Fruit fly (Drosophila melanogaster) whole organism, embryonic: ENCODE measurements around the gene Cbp20.

ENCODE experiments used
- Bdp1 ChIP-seq: fragments of 200-800 bp; sonication (Bioruptor generic); optimal IDR thresholded peaks from 3 replicates; lab custom pipeline; 2016; ENCODE audit warnings: missing biosample characterization, missing genetic modification characterization
- CG1024 ChIP-seq: fragments of 200-800 bp; sonication (Bioruptor generic); IDR thresholded peaks from 2 replicates; pipeline ENCODE4 v1.3.6; 2022; ENCODE audit warnings: missing biosample characterization, missing genetic modification characterization
- CG10565 ChIP-seq: fragments of 200-800 bp; sonication (Bioruptor generic); optimal IDR thresholded peaks from 3 replicates; lab custom pipeline; 2016; ENCODE audit warnings: missing biosample characterization, mild to moderate bottlenecking, missing genetic modification characterization
- CG10959 ChIP-seq: fragments of 200-800 bp; sonication (Bioruptor generic); IDR thresholded peaks from 2 replicates; pipeline ENCODE4 v1.3.6; 2022; ENCODE audit warnings: missing biosample characterization, missing genetic modification characterization
- CG11504 ChIP-seq: fragments of 200-800 bp; sonication (Bioruptor generic); optimal IDR thresholded peaks from 3 replicates; lab custom pipeline; 2019; ENCODE audit warnings: missing biosample characterization, mild to moderate bottlenecking, missing genetic modification characterization, moderate library complexity
- CG12155 ChIP-seq: fragments of 200-800 bp; sonication (Bioruptor generic); optimal IDR thresholded peaks from 3 replicates; lab custom pipeline; 2016; ENCODE audit warnings: missing biosample characterization, missing genetic modification characterization
- CG13123 ChIP-seq: fragments of 200-800 bp; sonication (Bioruptor generic); optimal IDR thresholded peaks from 2 replicates; lab custom pipeline; 2016; ENCODE audit warnings: missing biosample characterization, missing genetic modification characterization
- CG13624 ChIP-seq: fragments of 200-800 bp; sonication (Bioruptor generic); optimal IDR thresholded peaks from 2 replicates; lab custom pipeline; 2016; ENCODE audit warnings: missing biosample characterization, missing genetic modification characterization
- CG14050 ChIP-seq: fragments of 200-800 bp; sonication (Bioruptor generic); IDR thresholded peaks from 3 replicates; pipeline ENCODE4 v1.3.6; 2022; ENCODE audit warnings: missing biosample characterization, missing genetic modification characterization
- CG15601 ChIP-seq: fragments of 200-800 bp; sonication (Bioruptor generic); optimal IDR thresholded peaks from 3 replicates; lab custom pipeline; 2019; ENCODE audit warnings: missing biosample characterization, mild to moderate bottlenecking, missing genetic modification characterization, moderate library complexity
- CG18599 ChIP-seq: fragments of 200-800 bp; sonication (Bioruptor generic); optimal IDR thresholded peaks from 3 replicates; lab custom pipeline; 2017; ENCODE audit warnings: missing biosample characterization, missing genetic modification characterization, mild to moderate bottlenecking, moderate library complexity, missing genetic modification reagents
- CG34376 ChIP-seq: fragments of 200-800 bp; sonication (Bioruptor generic); optimal IDR thresholded peaks from 2 replicates; lab custom pipeline; 2018; ENCODE audit warnings: missing biosample characterization, mild to moderate bottlenecking, missing genetic modification characterization
- CG4328 ChIP-seq: fragments of 200-800 bp; sonication (Bioruptor generic); optimal IDR thresholded peaks from 3 replicates; lab custom pipeline; 2017; ENCODE audit warnings: missing biosample characterization, missing genetic modification reagents, missing genetic modification characterization
- CG4820 ChIP-seq: fragments of 200-800 bp; sonication (Bioruptor generic); optimal IDR thresholded peaks from 3 replicates; lab custom pipeline; 2016; ENCODE audit warnings: missing biosample characterization, missing genetic modification characterization
- CG6272 ChIP-seq: fragments of 200-800 bp; sonication (Bioruptor generic); IDR thresholded peaks from 2 replicates; pipeline ENCODE4 v1.3.6; 2022; ENCODE audit warnings: missing biosample characterization, missing genetic modification characterization
- CG7928 ChIP-seq: fragments of 200-800 bp; sonication (Bioruptor generic); optimal IDR thresholded peaks from 2 replicates; lab custom pipeline; 2017; ENCODE audit warnings: missing biosample characterization, mild to moderate bottlenecking, missing genetic modification characterization
- CG8765 ChIP-seq: fragments of 200-800 bp; sonication (Bioruptor generic); IDR thresholded peaks from 2 replicates; pipeline ENCODE4 v1.3.6; 2022; ENCODE audit warnings: missing biosample characterization, missing genetic modification characterization
- CG9609 ChIP-seq: fragments of 200-800 bp; sonication (Bioruptor generic); optimal IDR thresholded peaks from 3 replicates; lab custom pipeline; 2016; ENCODE audit warnings: missing biosample characterization, missing genetic modification characterization
- D ChIP-seq, 2 experiments: fragments of 200-800 bp in 1 of 2; fragments of >200 bp in 1 of 2; sonication (Bioruptor generic) in 1 of 2; optimal IDR thresholded peaks; 2 replicates in 1 of 2; 3 replicates in 1 of 2; lab custom pipeline; 2017; ENCODE audit warnings: mild to moderate bottlenecking in 1 of 2, missing biosample characterization in 1 of 2, missing genetic modification characterization in 1 of 2, missing genetic modification reagents in 1 of 2
- Doc3 ChIP-seq: fragments of 200-800 bp; sonication (Bioruptor generic); IDR thresholded peaks from 3 replicates; pipeline ENCODE4 v1.3.6; 2022; ENCODE audit warnings: missing biosample characterization, missing genetic modification characterization; ENCODE audit not compliant: partially characterized antibody
- ERR ChIP-seq: fragments of 200-800 bp; sonication (Bioruptor generic); optimal IDR thresholded peaks from 2 replicates; lab custom pipeline; 2016; ENCODE audit warnings: missing biosample characterization, missing genetic modification characterization
- Fer1 ChIP-seq: fragments of 200-800 bp; sonication (Bioruptor generic); optimal IDR thresholded peaks from 2 replicates; lab custom pipeline; 2017; ENCODE audit warnings: missing biosample characterization, mild to moderate bottlenecking, missing genetic modification characterization
- H15 ChIP-seq: fragments of 200-800 bp; sonication (Bioruptor generic); IDR thresholded peaks from 3 replicates; pipeline ENCODE4 v1.3.6; 2022; ENCODE audit warnings: missing biosample characterization, missing genetic modification characterization
- Med ChIP-seq: fragments of 200-800 bp; sonication (Bioruptor generic); peaks from one replicate; lab custom pipeline; 2016; ENCODE audit warnings: missing biosample characterization, missing genetic modification characterization, mild to moderate bottlenecking, inconsistent platforms, moderate library complexity
- NC2α ChIP-seq: fragments of 200-800 bp; sonication (Bioruptor generic); optimal IDR thresholded peaks from 2 replicates; lab custom pipeline; 2016; ENCODE audit warnings: missing biosample characterization, missing genetic modification characterization
- NC2β ChIP-seq: fragments of 200-800 bp; sonication (Bioruptor generic); optimal IDR thresholded peaks from 2 replicates; lab custom pipeline; 2016; ENCODE audit warnings: missing biosample characterization, missing genetic modification characterization
- Oli ChIP-seq: fragments of 200-800 bp; sonication (Bioruptor generic); optimal IDR thresholded peaks from 2 replicates; lab custom pipeline; 2018; ENCODE audit warnings: missing biosample characterization, mild to moderate bottlenecking, missing genetic modification characterization, moderate library complexity
- Poxn ChIP-seq: fragments of 200-800 bp; sonication (Bioruptor generic); IDR thresholded peaks from 2 replicates; pipeline ENCODE4 v1.3.6; 2022; ENCODE audit warnings: missing biosample characterization, missing genetic modification characterization
- Ssrp ChIP-seq: fragments of 200-800 bp; sonication (Bioruptor generic); optimal IDR thresholded peaks from 2 replicates; lab custom pipeline; 2018; ENCODE audit warnings: missing biosample characterization, mild to moderate bottlenecking, missing genetic modification characterization, moderate library complexity
- Tbp ChIP-seq: fragments of >200 bp; optimal IDR thresholded peaks from 2 replicates; lab custom pipeline; 2018; ENCODE audit warnings: missing biosample characterization, missing genetic modification characterization
- YL-1 ChIP-seq: fragments of 200-800 bp; sonication (Bioruptor generic); optimal IDR thresholded peaks from 3 replicates; lab custom pipeline; 2017; ENCODE audit warnings: missing biosample characterization, mild to moderate bottlenecking, missing genetic modification characterization
- dati ChIP-seq: fragments of 200-800 bp; sonication (Bioruptor generic); IDR thresholded peaks from 2 replicates; pipeline ENCODE4 v1.3.6; 2022; ENCODE audit warnings: missing biosample characterization, missing genetic modification characterization
- fd64A ChIP-seq: fragments of 200-800 bp; sonication (Bioruptor generic); optimal IDR thresholded peaks from 3 replicates; lab custom pipeline; 2018; ENCODE audit warnings: missing biosample characterization, mild to moderate bottlenecking, missing genetic modification characterization
- lilli ChIP-seq: fragments of 200-800 bp; sonication (Bioruptor generic); optimal IDR thresholded peaks from 3 replicates; lab custom pipeline; 2016; ENCODE audit warnings: missing biosample characterization, missing genetic modification characterization
- mld ChIP-seq: fragments of 200-800 bp; sonication (Bioruptor generic); IDR thresholded peaks from 3 replicates; pipeline ENCODE4 v1.3.6; 2022; ENCODE audit warnings: missing biosample characterization, missing genetic modification characterization; ENCODE audit not compliant: partially characterized antibody
- pb ChIP-seq: fragments of 200-800 bp; sonication (Bioruptor generic); optimal IDR thresholded peaks from 3 replicates; lab custom pipeline; 2016; ENCODE audit warnings: missing biosample characterization, missing genetic modification characterization
- rib ChIP-seq: fragments of 200-800 bp; sonication (Bioruptor generic); IDR thresholded peaks from 2 replicates; pipeline ENCODE4 v1.3.6; 2022; ENCODE audit warnings: missing biosample characterization, missing genetic modification characterization
- ro ChIP-seq: fragments of 200-800 bp; sonication (Bioruptor generic); IDR thresholded peaks from 2 replicates; pipeline ENCODE4 v1.3.6; 2022; ENCODE audit warnings: missing biosample characterization, missing genetic modification characterization
- sc ChIP-seq, 3 experiments: fragments of >200 bp in 2 of 3; fragments of 200-800 bp in 1 of 3; sonication (Bioruptor generic) in 1 of 3; optimal IDR thresholded peaks; 2 replicates in 2 of 3; 3 replicates in 1 of 3; lab custom pipeline; 2017; ENCODE audit warnings: mild to moderate bottlenecking in 1 of 3, missing biosample characterization in 1 of 3, missing genetic modification characterization in 1 of 3, missing genetic modification reagents in 1 of 3
- sisA ChIP-seq: fragments of 200-800 bp; sonication (Bioruptor generic); IDR thresholded peaks from 2 replicates; pipeline ENCODE4 v1.3.6; 2022; ENCODE audit warnings: missing biosample characterization, missing genetic modification characterization
- stwl ChIP-seq: fragments of 200-800 bp; sonication (Bioruptor generic); optimal IDR thresholded peaks from 3 replicates; lab custom pipeline; 2018; ENCODE audit warnings: missing biosample characterization, mild to moderate bottlenecking, missing genetic modification characterization, moderate library complexity
- sug ChIP-seq: fragments of 200-800 bp; optimal IDR thresholded peaks from 2 replicates; lab custom pipeline; 2019; ENCODE audit warnings: missing biosample characterization, mild to moderate bottlenecking, missing genetic modification characterization, moderate library complexity
- ttk ChIP-seq: fragments of 200-800 bp; sonication (Bioruptor generic); IDR thresholded peaks from 2 replicates; pipeline ENCODE4 v2.1.2; 2022; ENCODE audit warnings: missing biosample characterization, missing genetic modification characterization
- twi ChIP-seq: fragments of 200-800 bp; optimal IDR thresholded peaks from 2 replicates; lab custom pipeline; 2019; ENCODE audit warnings: missing biosample characterization, mild to moderate bottlenecking, missing genetic modification characterization, moderate library complexity
- wdn ChIP-seq: fragments of 200-800 bp; sonication (Bioruptor generic); IDR thresholded peaks from 2 replicates; pipeline ENCODE4 v1.3.6; 2022; ENCODE audit warnings: missing biosample characterization, missing genetic modification characterization
- wor ChIP-seq: fragments of 200-800 bp; sonication (Bioruptor generic); IDR thresholded peaks from 2 replicates; pipeline ENCODE4 v1.3.6; 2022; ENCODE audit warnings: missing biosample characterization, missing genetic modification characterization
- zf30C ChIP-seq: fragments of 200-800 bp; sonication (Bioruptor generic); optimal IDR thresholded peaks from 3 replicates; lab custom pipeline; 2018; ENCODE audit warnings: missing biosample characterization, mild to moderate bottlenecking, missing genetic modification characterization

Gene Cbp20

DNA sequence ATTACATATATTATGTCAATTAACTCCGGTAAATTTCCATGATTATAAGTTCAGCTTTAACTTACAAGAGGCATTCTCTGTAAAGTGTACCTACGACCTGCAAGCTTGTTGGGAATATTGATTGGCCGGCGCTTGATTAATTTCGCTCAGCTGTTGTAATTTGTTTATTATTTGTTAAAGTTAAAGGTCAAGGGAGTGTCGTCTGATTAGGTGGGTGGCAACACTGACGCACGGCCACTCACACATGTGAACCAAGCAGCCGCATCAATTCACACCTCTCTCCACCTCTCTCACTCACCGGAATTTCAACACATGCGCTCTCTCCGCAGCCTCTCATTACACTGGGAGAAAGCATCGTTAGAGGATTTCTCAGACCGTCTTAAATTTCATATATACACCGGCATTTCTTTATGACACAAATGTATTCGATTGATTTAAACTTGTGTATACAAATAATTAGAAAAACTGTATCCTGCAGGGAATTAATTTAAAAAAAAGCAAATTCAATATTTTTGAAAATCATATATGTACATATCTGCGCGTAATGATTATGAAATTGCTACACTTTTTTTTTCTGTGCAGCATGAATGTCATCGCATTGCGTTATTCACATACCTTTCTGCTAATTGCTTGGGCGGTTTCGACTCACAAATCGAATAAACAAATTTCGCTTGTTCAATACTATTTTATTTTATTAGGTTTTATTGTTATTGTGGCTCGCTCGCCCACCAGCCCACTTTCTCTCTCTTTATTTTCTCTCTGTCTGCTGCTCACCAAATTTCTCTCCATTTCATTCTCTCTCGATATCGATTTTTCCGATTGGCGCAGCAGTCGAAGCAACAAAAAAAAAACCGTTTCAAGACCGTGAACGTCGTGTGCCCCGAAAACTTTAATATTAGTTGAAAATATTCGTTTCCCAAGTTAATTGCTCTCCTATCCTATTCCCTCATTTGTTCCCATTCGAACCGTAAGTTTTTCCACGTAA lies 7.8 kb downstream of the Cbp20 start (continued):
- TF ChIP-seq sisA (GFP tag; lab: Robert Waterston, UW) (peak; percentile 91), CG14050 (peak; percentile 81), Bdp1 (GFP tag; lab: Kevin White, UChicago) (peak; percentile 85), sug (tag; lab: Kevin White, UChicago) (peak; percentile 89), CG10959 (GFP tag; lab: Robert Waterston, UW) (peak; percentile 78), CG8765 (GFP tag; lab: Robert Waterston, UW) (peak; percentile 60), CG18599 (peak; percentile 95), NC2β (GFP tag; lab: Kevin White, UChicago) (peak; percentile 88), ro (GFP tag; lab: Robert Waterston, UW) (peak; percentile 81; the same call in 1 of the 2 replicates), CG6272 (peak; percentile 83), zf30C (GFP tag; lab: Kevin White, UChicago) (peak; percentile 95), H15 (GFP tag; lab: Robert Waterston, UW) (peak; percentile 75), fd64A (peak; percentile 79), YL-1 (GFP tag; lab: Kevin White, UChicago) (peak; percentile 77), lilli (peak; percentile 93), D (optimal IDR thresholded peaks at IDR 0.05; lab: Kevin White, UChicago) (no peak), D (GFP tag; optimal IDR thresholded peaks at IDR 0.05; lab: Kevin White, UChicago) (peak; percentile 94), CG9609 (GFP tag; lab: Kevin White, UChicago) (peak; percentile 93), mld (GFP tag; lab: Robert Waterston, UW) (no peak), NC2α (GFP tag; lab: Kevin White, UChicago) (peak; percentile 88), stwl (tag; lab: Kevin White, UChicago) (peak; percentile 1), CG34376 (GFP tag; lab: Kevin White, UChicago) (peak; percentile 86), ERR (peak; percentile 83), Med (peak; percentile 94), CG13624 (GFP tag; lab: Kevin White, UChicago) (peak; percentile 78), Tbp (GFP tag; lab: Kevin White, UChicago) (no peak), CG13123 (GFP tag; lab: Kevin White, UChicago) (peak; percentile 81), CG15601 (tag; lab: Kevin White, UChicago) (peak; percentile 92), CG12155 (peak; percentile 88), Poxn (peak; percentile 47; the same call in 1 of the 2 replicates), wor (GFP tag; lab: Robert Waterston, UW) (peak; percentile 92), sc (optimal IDR thresholded peaks at IDR 0.05; lab: Kevin White, UChicago) (no peak), sc (GFP tag; optimal IDR thresholded peaks at IDR 0.05; lab: Kevin White, UChicago) (peak; percentile 89), wdn (GFP tag; lab: Robert Waterston, UW) (peak; percentile 73; the same call in 1 of the 2 replicates), ttk (GFP tag; lab: Robert Waterston, UW) (peak; percentile 88), CG1024 (GFP tag; lab: Robert Waterston, UW) (peak; percentile 77), CG10565 (GFP tag; lab: Kevin White, UChicago) (peak; percentile 73), dati (GFP tag; lab: Robert Waterston, UW) (peak; percentile 70; the same call in 1 of the 2 replicates), CG4820 (GFP tag; lab: Kevin White, UChicago) (peak; percentile 93), pb (GFP tag; lab: Kevin White, UChicago) (peak; percentile 64), Doc3 (peak; percentile 38; the same call in 1 of the 3 replicates), rib (GFP tag; lab: Robert Waterston, UW) (no peak; the same call in 1 of the 2 replicates), Fer1 (GFP tag; lab: Kevin White, UChicago) (peak; percentile 95), CG7928 (GFP tag; lab: Kevin White, UChicago) (peak; percentile 56), Oli (tag; lab: Kevin White, UChicago) (peak; percentile 95), CG4328 (GFP tag; lab: Kevin White, UChicago) (peak; percentile 91), CG11504 (peak; percentile 96), twi (peak; percentile 86), Ssrp (tag; lab: Kevin White, UChicago) (peak; percentile 98)
